Worm (Caenorhabditis elegans) whole organism, L3 larva: ENCODE results near the gene Y54G2A.12.

Source experiments
- ceh-28 ChIP-seq: fragments of 150-350 bp; optimal IDR thresholded peaks from 2 replicates; lab custom pipeline; 2014; ENCODE audit warnings: missing biosample characterization, missing genetic modification reagents, missing genetic modification characterization
- snpc-4 ChIP-seq: fragments of 150-350 bp; optimal IDR thresholded peaks from 2 replicates; lab custom pipeline; 2014; ENCODE audit warnings: missing biosample characterization, missing genetic modification characterization
- zag-1 ChIP-seq: fragments of 150-350 bp; optimal IDR thresholded peaks from 2 replicates; lab custom pipeline; 2014; ENCODE audit warnings: missing biosample characterization, missing genetic modification characterization

DNA sequence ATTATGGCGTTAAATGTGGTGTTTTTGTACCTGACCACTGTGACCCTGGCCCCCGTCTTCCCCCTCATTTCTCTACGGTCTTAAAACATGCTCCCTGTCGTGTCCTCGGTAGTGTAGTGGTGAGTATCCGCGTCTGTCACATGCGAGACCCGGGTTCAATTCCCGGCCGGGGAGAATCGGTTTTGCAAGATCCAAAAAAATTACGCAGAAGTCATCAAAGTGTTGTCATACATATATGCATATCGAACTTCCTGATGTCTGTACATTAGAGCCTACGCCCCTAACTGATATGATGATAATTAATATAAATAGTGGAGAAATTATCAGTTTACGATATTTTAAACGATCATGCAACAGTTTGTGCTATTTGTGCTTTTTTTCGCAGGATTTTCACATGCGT is 22.9 kb upstream of the Y54G2A.12 start, which contains the start of gene Y54G2A.45:
- no peak for TF ChIP-seq ceh-28
- TF ChIP-seq snpc-4, result no peak
- no peak for TF ChIP-seq zag-1 (tag; lab: Kevin White, UChicago)
